Fruit fly (Drosophila melanogaster) Kc167 (cell line): ENCODE data around the gene br.

Experiments used
- Myc ChIP-seq: fragments of >200 bp; optimal IDR thresholded peaks from 2 replicates; lab custom pipeline; 2017; ENCODE audit warnings: missing external identifiers
- Sin3A ChIP-seq: fragments of >200 bp; optimal IDR thresholded peaks from 2 replicates; lab custom pipeline; 2018; ENCODE audit warnings: missing external identifiers
- h ChIP-seq: fragments of >200 bp; optimal IDR thresholded peaks from 3 replicates; lab custom pipeline; 2018; ENCODE audit warnings: missing external identifiers
- insv ChIP-seq: fragments of >200 bp; optimal IDR thresholded peaks from 3 replicates; lab custom pipeline; 2018; ENCODE audit warnings: missing external identifiers
- psq ChIP-seq: fragments of >200 bp; optimal IDR thresholded peaks from 2 replicates; lab custom pipeline; 2017; ENCODE audit warnings: missing external identifiers
- ttk ChIP-seq: sonication (Bioruptor generic); optimal IDR thresholded peaks from 2 replicates; lab custom pipeline; 2017; ENCODE audit warnings: missing external identifiers

Gene br

DNA sequence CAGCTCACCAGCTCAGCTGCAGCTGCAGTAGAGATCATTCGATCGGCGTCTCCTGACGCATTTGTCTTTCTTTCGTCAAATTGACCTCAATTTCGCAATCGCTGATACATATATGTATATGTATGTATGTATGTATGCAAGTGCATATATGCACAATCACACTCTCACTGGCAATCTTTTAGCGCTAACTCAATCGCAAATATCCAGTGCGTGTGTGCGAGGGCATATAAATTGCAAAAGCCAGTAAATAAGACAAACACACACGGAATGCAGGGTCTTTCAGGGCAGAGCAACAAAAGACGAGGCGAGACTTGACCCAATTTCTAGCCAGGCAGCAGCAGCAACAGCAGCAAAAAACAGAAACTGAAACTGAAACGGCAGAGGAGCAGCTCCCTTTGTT, 52.7 kb downstream of the br start:
- no peak for TF ChIP-seq psq (lab: Kevin White, UChicago)
- TF ChIP-seq Myc (lab: Kevin White, UChicago), result no peak
- no peak for TF ChIP-seq ttk
- TF ChIP-seq insv (lab: Kevin White, UChicago), result no peak
- no peak for TF ChIP-seq h
- no peak for TF ChIP-seq Sin3A

DNA sequence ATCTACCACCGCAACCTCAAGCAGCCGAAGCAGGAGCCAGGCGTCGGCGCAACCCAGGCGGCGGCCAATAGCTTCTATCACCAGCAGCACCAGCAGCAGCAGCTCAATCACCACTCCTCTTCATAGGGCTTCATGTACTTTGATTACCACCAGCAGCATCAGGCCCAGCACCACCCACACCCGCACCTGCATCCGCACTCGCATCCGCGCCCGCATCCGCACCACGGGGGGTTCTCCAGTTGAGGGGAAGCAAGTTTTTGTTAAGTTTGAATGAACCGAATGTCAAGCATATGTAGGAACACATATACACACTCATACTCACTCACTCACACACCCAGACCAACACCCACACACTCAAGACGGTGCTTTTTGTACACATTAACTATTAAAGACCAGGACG, 68.7 kb downstream of the br start:
- TF ChIP-seq ttk (no peak), Sin3A (no peak), psq (lab: Kevin White, UChicago) (no peak), h (no peak), insv (lab: Kevin White, UChicago) (no peak), Myc (lab: Kevin White, UChicago) (no peak)

DNA sequence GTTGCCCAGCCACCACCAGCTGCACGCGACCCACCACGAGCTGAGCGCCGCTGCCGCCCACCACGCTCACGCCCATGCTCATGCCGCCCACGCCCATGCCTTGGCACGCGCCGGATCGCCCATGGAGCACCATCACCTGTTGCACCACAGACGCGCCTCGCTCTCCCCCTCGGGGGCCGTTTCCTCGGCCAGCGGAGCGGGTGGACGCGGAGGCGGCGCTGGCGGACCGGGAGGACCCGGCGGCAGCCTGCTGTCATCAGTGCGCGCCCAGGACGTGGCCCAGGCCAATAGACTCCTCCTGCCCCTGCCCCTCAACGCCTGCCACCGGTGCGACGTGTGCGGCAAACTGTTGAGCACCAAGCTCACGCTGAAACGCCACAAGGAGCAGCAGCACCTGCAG, 72.9 kb downstream of the br start:
- TF ChIP-seq ttk (no peak), h (no peak), psq (lab: Kevin White, UChicago) (no peak), Sin3A (no peak), Myc (lab: Kevin White, UChicago) (no peak), insv (lab: Kevin White, UChicago) (no peak)

DNA sequence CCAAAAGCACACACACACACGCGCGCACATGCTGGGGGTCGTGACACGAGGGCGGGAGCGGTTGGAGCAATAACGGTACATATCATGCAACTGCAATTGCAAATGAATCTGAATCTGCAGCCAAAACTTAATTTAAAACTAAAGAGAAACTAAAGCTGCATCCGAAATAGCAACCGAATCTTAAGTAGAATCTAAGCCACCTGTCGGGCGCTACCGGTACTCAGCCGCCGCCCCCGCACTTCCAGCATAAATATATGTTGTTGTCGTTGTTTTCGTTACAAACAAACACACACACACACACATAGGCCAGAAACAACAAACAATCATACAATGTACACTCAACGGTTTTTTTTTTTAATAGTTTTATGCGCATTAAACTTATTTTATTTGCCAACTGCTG, 85.3 kb downstream of the br start:
- TF ChIP-seq Sin3A (no peak), insv (lab: Kevin White, UChicago) (no peak), psq (lab: Kevin White, UChicago) (no peak), Myc (lab: Kevin White, UChicago) (no peak), ttk (no peak)

DNA sequence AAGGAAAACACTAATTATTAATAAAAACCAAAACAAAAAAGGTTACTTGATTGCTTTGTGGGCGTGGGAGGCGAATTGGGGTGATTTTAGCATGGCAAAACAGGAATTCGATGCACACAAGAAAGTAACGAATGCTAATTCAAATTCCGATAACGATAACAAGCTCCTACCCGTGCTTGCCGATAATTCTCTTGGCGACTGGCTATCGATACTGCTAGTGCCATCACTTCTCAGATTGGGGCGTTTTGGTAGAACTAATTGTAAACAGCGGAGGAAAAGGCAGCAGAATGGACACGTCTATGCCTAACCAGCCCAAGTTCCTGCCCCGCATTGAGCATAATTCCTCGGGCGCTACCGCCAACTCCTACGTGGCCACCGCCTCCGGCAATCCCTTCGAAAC, 89.9 kb downstream of the br start, which contains the start of gene dor:
Gene dor (plus strand): TSS at position 217 of the 400 bp plus-strand sequence.
- TF ChIP-seq Myc (lab: Kevin White, UChicago), result no peak
- no peak for TF ChIP-seq Sin3A
- TF ChIP-seq insv (lab: Kevin White, UChicago), result no peak
- no peak for TF ChIP-seq h
- no peak for TF ChIP-seq psq (lab: Kevin White, UChicago)
- TF ChIP-seq ttk, result no peak

DNA sequence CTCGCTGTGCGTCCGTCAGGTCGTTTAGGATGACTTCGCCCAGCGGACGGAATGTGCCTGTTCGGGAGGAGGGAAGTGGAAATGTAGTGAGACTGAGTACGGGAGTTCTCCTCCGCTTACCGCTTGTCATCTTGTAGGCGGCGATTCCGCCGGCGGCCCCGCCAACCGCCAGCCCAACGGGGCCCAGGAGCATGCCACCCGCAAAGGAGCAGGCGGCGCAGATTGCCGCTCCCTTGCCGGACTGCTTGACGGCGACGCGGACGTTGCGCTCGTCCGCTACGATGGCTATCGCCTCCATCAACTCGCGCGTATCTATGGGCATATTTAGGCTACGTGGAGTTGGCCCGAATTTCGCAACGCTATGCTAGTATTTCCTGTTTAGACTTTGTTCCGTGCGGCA, 93.8 kb downstream of the br start, which contains the start of gene Mur2B:
Gene Mur2B (minus strand): TSS at position 101 of the 400 bp plus-strand sequence.
- no peak for TF ChIP-seq Myc (lab: Kevin White, UChicago)
- TF ChIP-seq Sin3A, result no peak
- no peak for TF ChIP-seq ttk
- TF ChIP-seq psq (lab: Kevin White, UChicago), result no peak
- TF ChIP-seq insv (lab: Kevin White, UChicago), result no peak
- TF ChIP-seq h, result no peak

DNA sequence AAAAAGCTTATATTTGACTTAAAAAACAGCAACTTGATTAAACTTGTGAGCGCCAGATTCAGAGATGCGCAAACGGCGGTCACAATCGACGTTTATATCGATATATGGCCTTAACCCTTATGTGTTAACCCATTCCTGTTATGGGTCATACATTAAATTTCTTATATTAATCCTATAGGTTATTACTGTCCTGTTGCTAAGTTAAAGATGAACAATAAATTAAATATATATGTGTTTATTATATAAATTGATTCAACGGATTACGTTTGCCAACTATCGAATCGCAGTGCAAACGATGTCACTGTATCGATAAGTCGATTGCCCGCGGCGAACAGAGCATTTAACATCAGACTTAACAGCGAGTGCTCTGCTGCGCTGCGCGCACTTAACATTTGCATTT, 94.3 kb downstream of the br start, which contains the start of the genes CG3740 and hfw:
Gene CG3740 (minus strand): TSS at position 84 of the 400 bp plus-strand sequence.
Gene hfw (plus strand): TSS at position 357 of the 400 bp plus-strand sequence.
- TF ChIP-seq Sin3A (no peak), h (no peak), psq (lab: Kevin White, UChicago) (no peak), ttk (no peak), Myc (lab: Kevin White, UChicago) (no peak), insv (lab: Kevin White, UChicago) (no peak)

DNA sequence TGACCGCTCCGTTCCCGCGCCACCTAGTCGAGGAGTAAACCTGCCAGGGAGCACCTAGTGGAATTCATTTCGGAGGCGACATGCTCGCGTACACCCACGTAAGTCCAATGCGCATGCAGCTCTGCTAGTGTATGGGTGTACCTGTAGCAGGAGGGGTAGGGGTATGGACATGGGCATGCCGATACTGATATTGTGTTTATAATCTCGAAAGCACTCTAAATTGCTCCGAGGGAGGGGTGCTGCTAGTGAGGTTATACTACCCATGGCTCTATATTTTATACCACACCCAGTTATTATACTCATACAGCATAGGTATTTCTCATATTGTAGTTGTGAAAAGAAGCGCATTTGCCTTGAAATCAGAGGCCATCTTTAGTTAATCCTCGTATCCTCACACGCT, 94.9 kb downstream of the br start:
- TF ChIP-seq psq (lab: Kevin White, UChicago), result no peak
- TF ChIP-seq insv (lab: Kevin White, UChicago), result no peak
- TF ChIP-seq ttk, result no peak
- TF ChIP-seq h, result no peak
- no peak for TF ChIP-seq Myc (lab: Kevin White, UChicago)
- no peak for TF ChIP-seq Sin3A

DNA sequence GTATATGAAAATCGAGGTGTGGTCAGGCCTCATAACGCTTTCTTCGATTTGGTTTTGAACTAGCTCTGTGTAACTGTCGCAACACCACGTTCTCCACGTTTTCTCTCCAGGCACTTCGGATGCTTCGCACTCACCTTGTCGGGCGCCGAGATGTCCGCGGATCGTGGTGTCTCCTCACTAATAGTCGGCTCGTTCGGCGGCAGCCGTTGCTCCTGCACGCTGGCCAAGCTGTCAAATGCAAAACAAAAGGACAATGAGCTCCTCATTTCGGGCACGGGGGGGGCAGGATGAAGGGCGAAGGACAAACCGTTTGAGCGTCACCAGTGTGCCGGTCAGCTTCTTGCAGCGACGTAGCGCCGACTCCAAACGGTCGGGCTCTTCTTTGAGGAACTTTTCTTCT, 106.3 kb downstream of the br start, which contains the start of gene CG14797:
Gene CG14797 (plus strand): TSS at position 301 of the 400 bp plus-strand sequence.
- no peak for TF ChIP-seq ttk
- no peak for TF ChIP-seq Myc (lab: Kevin White, UChicago)
- TF ChIP-seq Sin3A, result no peak
- TF ChIP-seq h, result no peak
- TF ChIP-seq insv (lab: Kevin White, UChicago), result no peak
- TF ChIP-seq psq (lab: Kevin White, UChicago), result no peak

DNA sequence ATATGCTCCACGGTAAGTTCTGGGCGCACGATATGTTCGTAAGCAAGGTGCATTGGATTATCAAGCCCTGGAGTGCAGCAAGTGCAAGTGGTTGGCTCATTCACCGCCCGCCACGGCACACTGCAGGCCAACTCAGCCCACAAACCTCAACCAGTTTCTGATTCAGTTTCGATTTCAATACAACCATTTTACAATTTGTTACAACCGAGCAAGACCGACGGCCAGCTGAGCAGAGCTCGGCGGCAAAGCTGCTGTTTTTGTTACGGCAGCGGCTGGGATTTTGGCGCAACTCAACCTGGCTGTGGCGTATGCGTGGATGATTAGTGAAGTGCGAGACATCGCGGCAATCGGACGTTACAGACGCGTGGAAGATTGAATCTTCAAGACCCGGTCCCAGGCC, 111.4 kb downstream of the br start, which contains the start of gene b6:
Gene b6 (plus strand): TSS at position 320 of the 400 bp plus-strand sequence.
- no peak for TF ChIP-seq h
- no peak for TF ChIP-seq Myc (lab: Kevin White, UChicago)
- no peak for TF ChIP-seq insv (lab: Kevin White, UChicago)
- TF ChIP-seq ttk, result no peak
- TF ChIP-seq Sin3A, result no peak
- no peak for TF ChIP-seq psq (lab: Kevin White, UChicago)

DNA sequence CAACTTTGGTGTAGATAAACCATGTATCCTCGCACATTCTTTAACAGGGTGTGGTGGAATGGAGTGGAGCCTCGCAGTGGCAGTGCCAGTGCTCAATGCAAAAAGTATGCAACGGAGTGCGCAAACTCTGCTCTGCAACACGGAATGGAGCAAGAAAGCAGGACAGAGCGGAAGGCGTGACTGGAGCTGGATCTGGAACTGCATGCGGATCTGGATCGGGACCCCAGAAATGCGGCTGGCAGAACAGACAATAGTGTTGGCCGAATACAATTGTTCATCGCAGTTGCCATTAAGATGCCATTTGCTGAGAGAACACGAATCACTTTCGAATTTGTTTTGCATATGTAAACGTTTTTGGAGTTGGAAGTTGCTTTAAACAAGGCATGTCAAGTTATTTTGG, 116.5 kb downstream of the br start:
- TF ChIP-seq Myc (lab: Kevin White, UChicago), result no peak
- TF ChIP-seq ttk, result no peak
- no peak for TF ChIP-seq insv (lab: Kevin White, UChicago)
- no peak for TF ChIP-seq h
- no peak for TF ChIP-seq psq (lab: Kevin White, UChicago)
- TF ChIP-seq Sin3A, result no peak

DNA sequence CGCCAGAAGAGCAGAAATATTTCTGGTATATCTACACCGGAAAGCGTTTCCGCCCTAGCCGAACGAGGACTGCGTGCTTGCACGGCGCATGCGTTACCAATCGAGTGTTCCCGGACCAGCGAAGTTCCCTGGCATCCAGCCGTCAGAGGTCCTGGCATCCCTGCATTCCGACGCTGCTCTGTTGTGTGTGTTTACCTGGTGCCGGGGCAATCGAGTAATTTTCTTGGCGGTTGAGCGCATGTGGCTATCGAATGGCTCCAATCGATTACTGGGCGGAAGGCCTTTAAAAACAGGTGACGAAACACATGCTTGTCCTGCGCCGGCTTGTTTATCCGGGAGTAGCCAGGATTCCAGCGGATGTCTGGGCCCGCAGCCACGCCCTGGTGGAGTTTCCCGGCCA, 117.6 kb downstream of the br start, which contains the start of gene CG32809:
Gene CG32809 (minus strand): TSS at position 216 of the 400 bp plus-strand sequence.
- no peak for TF ChIP-seq psq (lab: Kevin White, UChicago)
- TF ChIP-seq insv (lab: Kevin White, UChicago), result no peak
- TF ChIP-seq Myc (lab: Kevin White, UChicago), result no peak
- TF ChIP-seq ttk, result no peak
- TF ChIP-seq Sin3A, result no peak
- TF ChIP-seq h, result no peak
